Fruit fly (Drosophila melanogaster): ENCODE results near the gene CG44014.

CG44014 gene

DNA sequence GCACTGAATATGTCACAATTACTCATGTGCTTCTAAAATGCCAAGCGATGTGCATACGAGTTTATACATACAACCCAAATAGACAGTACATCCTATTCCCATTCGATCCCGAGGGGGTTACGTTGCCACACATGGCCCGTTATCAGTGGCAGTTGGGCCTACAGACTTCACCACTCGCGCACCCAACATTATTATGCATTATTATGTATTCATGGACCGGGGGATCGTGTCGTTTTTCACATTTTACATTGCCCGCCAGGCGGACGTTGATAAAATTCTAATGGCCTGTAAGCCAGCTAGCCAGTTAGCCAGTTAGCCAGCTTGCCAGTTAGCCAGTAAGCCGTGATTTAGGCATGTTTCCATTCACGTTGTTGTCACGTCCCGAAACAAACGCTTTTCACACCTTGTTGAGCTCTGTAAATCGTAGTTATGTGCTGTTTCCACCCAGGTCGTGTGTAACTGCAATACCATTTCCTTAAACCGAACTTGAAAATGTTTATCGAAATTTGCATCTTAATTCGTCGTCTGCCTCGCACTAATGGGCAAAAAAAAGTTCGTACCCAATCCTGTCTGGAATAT, 35.2 kb downstream of the CG44014 start (continued):
- TF ChIP-seq chinmo (GFP tag; IDR thresholded peaks at IDR 0.05; ENCODE audit: partially characterized antibody) (0 out of 4 replicates have a peak, but pooled peaks have one; percentile 37), Xrp1 (GFP tag; IDR thresholded peaks at IDR 0.05) (no peak), pnt (GFP tag; optimal IDR thresholded peaks at IDR 0.05) (no peak), Atf6 (GFP tag; IDR thresholded peaks at IDR 0.05) (no peak), tgo (GFP tag; IDR thresholded peaks at IDR 0.05) (no peak), tap (tag; optimal IDR thresholded peaks at IDR 0.05) (no peak), Mes4 (GFP tag; optimal IDR thresholded peaks at IDR 0.05) (no peak), CG8281 (tag; optimal IDR thresholded peaks at IDR 0.05) (no peak), CG11695 (GFP tag; IDR thresholded peaks at IDR 0.05) (no peak), CG3847 (GFP tag; IDR thresholded peaks at IDR 0.05) (no peak), CG3281 (GFP tag; optimal IDR thresholded peaks at IDR 0.05) (no peak), zen (tag; optimal IDR thresholded peaks at IDR 0.05) (peak; percentile 27), sim (GFP tag; IDR thresholded peaks at IDR 0.05) (no peak), wek (GFP tag; optimal IDR thresholded peaks at IDR 0.05) (no peak), CG1792 (GFP tag; optimal IDR thresholded peaks at IDR 0.05) (no peak), Lim3 (GFP tag; IDR thresholded peaks at IDR 0.05) (no peak), crp (GFP tag; optimal IDR thresholded peaks at IDR 0.05) (no peak), Neu2 (GFP tag; optimal IDR thresholded peaks at IDR 0.05; ENCODE audit: borderline replicate concordance) (no peak), CG10979 (tag; optimal IDR thresholded peaks at IDR 0.05) (no peak), kah (GFP tag; optimal IDR thresholded peaks at IDR 0.05) (no peak), CG17359 (tag; optimal IDR thresholded peaks at IDR 0.05) (no peak), Poxn (GFP tag; IDR thresholded peaks at IDR 0.05) (no peak), gsb-n (tag; optimal IDR thresholded peaks at IDR 0.05) (no peak), CG11398 (GFP tag; optimal IDR thresholded peaks at IDR 0.05) (no peak), ssp (GFP tag; IDR thresholded peaks at IDR 0.05) (peak; percentile 40; the same call in 1 of the 2 replicates), CG7372 (GFP tag; IDR thresholded peaks at IDR 0.05) (no peak), ERR (GFP tag; optimal IDR thresholded peaks at IDR 0.05) (no peak), mirr (GFP tag; optimal IDR thresholded peaks at IDR 0.05) (peak; percentile 13), sob (GFP tag; IDR thresholded peaks at IDR 0.05) (no peak), CG17328 (GFP tag; IDR thresholded peaks at IDR 0.05) (no peak), kni (GFP tag; optimal IDR thresholded peaks at IDR 0.05) (peak; percentile 80), CG17802 (tag; optimal IDR thresholded peaks at IDR 0.05) (peak; percentile 23), fd96Cb (tag; optimal IDR thresholded peaks at IDR 0.05) (no peak), phol (tag; optimal IDR thresholded peaks at IDR 0.05) (no peak), slbo (GFP tag; IDR thresholded peaks at IDR 0.05) (no peak), CG18262 (tag; optimal IDR thresholded peaks at IDR 0.05) (no peak), aop (GFP tag; IDR thresholded peaks at IDR 0.05) (no peak), toy (GFP tag; IDR thresholded peaks at IDR 0.05) (no peak), CG11560 (tag; IDR thresholded peaks at IDR 0.05) (no peak), CG9797 (GFP tag; optimal IDR thresholded peaks at IDR 0.05) (no peak), CG12769 (tag; optimal IDR thresholded peaks at IDR 0.05) (peak; percentile 70), crc (GFP tag; optimal IDR thresholded peaks at IDR 0.05) (no peak), CG3407 (GFP tag; optimal IDR thresholded peaks at IDR 0.05) (no peak), Vsx1 (GFP tag; optimal IDR thresholded peaks at IDR 0.05) (no peak), BEAF-32 (GFP tag; optimal IDR thresholded peaks at IDR 0.05) (no peak), CG16779 (GFP tag; IDR thresholded peaks at IDR 0.05) (no peak), CG9437 (GFP tag; optimal IDR thresholded peaks at IDR 0.05) (no peak), CG31388 (GFP tag; optimal IDR thresholded peaks at IDR 0.05) (no peak), MBD-R2 (GFP tag; IDR thresholded peaks at IDR 0.05) (no peak), CG32772 (GFP tag; IDR thresholded peaks at IDR 0.05) (no peak), NK7.1 (GFP tag; optimal IDR thresholded peaks at IDR 0.05) (no peak)

Data from whole organism, embryonic.